Fruit fly (Drosophila melanogaster): Measurements from ENCODE around the gene Strip.

Gene Strip

dm6 chr3L:3304740-3305139 lies 23.9 kb downstream of the Strip start:
- TF ChIP-seq lola (GFP tag; optimal IDR thresholded peaks at IDR 0.05): no peak
- no peak for TF ChIP-seq Rel (GFP tag; optimal IDR thresholded peaks at IDR 0.05)
- peak; percentile 66 for TF ChIP-seq Rel (tag; optimal IDR thresholded peaks at IDR 0.05)

- TF ChIP-seq Jra (GFP tag; optimal IDR thresholded peaks at IDR 0.05): no peak
- TF ChIP-seq GATAd (GFP tag; optimal IDR thresholded peaks at IDR 0.05): no peak
- no peak for TF ChIP-seq fru (GFP tag; optimal IDR thresholded peaks at IDR 0.05)
- TF ChIP-seq pan (optimal IDR thresholded peaks at IDR 0.05): no peak
- TF ChIP-seq tai (GFP tag; optimal IDR thresholded peaks at IDR 0.05): no peak
- peak; percentile 39 for TF ChIP-seq jim (GFP tag; optimal IDR thresholded peaks at IDR 0.05)
- TF ChIP-seq dl (GFP tag; optimal IDR thresholded peaks at IDR 0.05; ENCODE audit: insufficient read depth in 1 of 2, partially characterized antibody in 2 of 2): no peak
- peak; percentile 23 for TF ChIP-seq woc (GFP tag; optimal IDR thresholded peaks at IDR 0.05)
- TF ChIP-seq Rel (GFP tag; optimal IDR thresholded peaks at IDR 0.05): no peak
- peak; percentile 77 for TF ChIP-seq Rel (tag; optimal IDR thresholded peaks at IDR 0.05)
- peak; percentile 27 for TF ChIP-seq sage (GFP tag; optimal IDR thresholded peaks at IDR 0.05)
- no peak for TF ChIP-seq Hr78 (GFP tag; optimal IDR thresholded peaks at IDR 0.05)
- TF ChIP-seq ey (GFP tag; optimal IDR thresholded peaks at IDR 0.05): no peak
- no peak for TF ChIP-seq Hr83 (GFP tag; optimal IDR thresholded peaks at IDR 0.05; ENCODE audit: poor library complexity, severe bottlenecking)
- TF ChIP-seq Dfd (GFP tag; optimal IDR thresholded peaks at IDR 0.05): no peak
- TF ChIP-seq CrebA (GFP tag; optimal IDR thresholded peaks at IDR 0.05; ENCODE audit: borderline replicate concordance): no peak
- no peak for TF ChIP-seq brk (GFP tag; optimal IDR thresholded peaks at IDR 0.05)
- no peak for TF ChIP-seq Abd-B (GFP tag; optimal IDR thresholded peaks at IDR 0.05)
- peak; percentile 25 for TF ChIP-seq Vsx2 (GFP tag; optimal IDR thresholded peaks at IDR 0.05; ENCODE audit: partially characterized antibody)
- no peak for TF ChIP-seq lola (GFP tag; optimal IDR thresholded peaks at IDR 0.05)
- TF ChIP-seq h (GFP tag; optimal IDR thresholded peaks at IDR 0.05): peak; percentile 39
- no peak for TF ChIP-seq usp (GFP tag; optimal IDR thresholded peaks at IDR 0.05)
- TF ChIP-seq rgr (GFP tag; optimal IDR thresholded peaks at IDR 0.05): no peak
- no peak for TF ChIP-seq sv (GFP tag; optimal IDR thresholded peaks at IDR 0.05)
- TF ChIP-seq Sp1 (GFP tag; optimal IDR thresholded peaks at IDR 0.05): peak; percentile 21
- peak; percentile 19 for TF ChIP-seq HLH106 (tag; optimal IDR thresholded peaks at IDR 0.05)
- peak; percentile 9 for TF ChIP-seq Hnf4 (GFP tag; optimal IDR thresholded peaks at IDR 0.05)
- no peak for TF ChIP-seq dsf (GFP tag; optimal IDR thresholded peaks at IDR 0.05; ENCODE audit: borderline replicate concordance)
- no peak for TF ChIP-seq OdsH (GFP tag; optimal IDR thresholded peaks at IDR 0.05)
- peak; percentile 39 for TF ChIP-seq Dif (GFP tag; optimal IDR thresholded peaks at IDR 0.05; ENCODE audit: partially characterized antibody)
- TF ChIP-seq br (GFP tag; optimal IDR thresholded peaks at IDR 0.05): no peak
- TF ChIP-seq N (GFP tag; optimal IDR thresholded peaks at IDR 0.05): no peak
- no peak for TF ChIP-seq CG9705 (GFP tag; optimal IDR thresholded peaks at IDR 0.05)
- TF ChIP-seq dmrt93B (GFP tag; optimal IDR thresholded peaks at IDR 0.05): no peak
- no peak for TF ChIP-seq psq (GFP tag; optimal IDR thresholded peaks at IDR 0.05)
- TF ChIP-seq Mio (GFP tag; optimal IDR thresholded peaks at IDR 0.05): no peak
- TF ChIP-seq Myc (optimal IDR thresholded peaks at IDR 0.05): no peak
- no peak for TF ChIP-seq foxo (GFP tag; optimal IDR thresholded peaks at IDR 0.05)
- no peak for TF ChIP-seq CG32264 (GFP tag; optimal IDR thresholded peaks at IDR 0.05)
Observed at dm6 chr3L:3303534-3304459, 24.9 kb downstream of the Strip start, which contains the start of gene ZnT63C. ZnT63C (plus strand) TSS chr3L:3303708.

Measured in whole organism, wandering third instar larva.